Worm (Caenorhabditis elegans) whole organism, L4 larva: ENCODE measurements around the gene sdpn-1.

Experiments used
- ZK546.5 ChIP-seq, 2 experiments: sonication (generic microtip); optimal IDR thresholded peaks; 2 replicates each; lab custom pipeline; 2017; ENCODE audit warnings: missing biosample characterization in 2 of 2, missing genetic modification characterization in 2 of 2
- ces-1 ChIP-seq: fragments of 150-350 bp; sonication (generic microtip); optimal IDR thresholded peaks from 4 replicates; lab custom pipeline; 2014; ENCODE audit warnings: missing biosample characterization, missing genetic modification reagents, missing genetic modification characterization
- egl-27 ChIP-seq: sonication (generic microtip); optimal IDR thresholded peaks from 3 replicates; lab custom pipeline; 2017; ENCODE audit warnings: missing biosample characterization, missing genetic modification reagents, missing genetic modification characterization
- hlh-30 ChIP-seq: sonication (generic microtip); optimal IDR thresholded peaks from 2 replicates; lab custom pipeline; 2017; ENCODE audit warnings: antibody characterized with exemption, mild to moderate bottlenecking, missing genetic modification characterization, missing compliant biosample characterization; ENCODE audit not compliant: insufficient read depth
- lin-13 ChIP-seq: fragments of 150-350 bp; optimal IDR thresholded peaks from 2 replicates; lab custom pipeline; 2014; ENCODE audit warnings: missing biosample characterization, missing genetic modification reagents, missing genetic modification characterization
- lin-15B ChIP-seq: fragments of 150-350 bp; sonication (generic microtip); optimal IDR thresholded peaks from 3 replicates; lab custom pipeline; 2014; ENCODE audit warnings: missing biosample characterization, missing genetic modification characterization
- lsy-2 ChIP-seq, 2 experiments: fragments of 150-350 bp in 1 of 2; sonication (generic microtip) in 1 of 2; optimal IDR thresholded peaks; 2 replicates each; lab custom pipeline; 2014 to 2017; ENCODE audit warnings: missing biosample characterization in 2 of 2, missing genetic modification characterization in 2 of 2
- mdl-1 ChIP-seq, 2 experiments: fragments of 150-350 bp in 1 of 2; sonication (generic microtip) in 1 of 2; optimal IDR thresholded peaks; 2 replicates each; lab custom pipeline; 2014 to 2017; ENCODE audit warnings: missing biosample characterization in 2 of 2, missing genetic modification characterization in 2 of 2
- mxl-2 ChIP-seq: fragments of 200-800 bp; sonication (Bioruptor generic); conservative IDR thresholded peaks from 2 replicates; pipeline ENCODE4 v1.3.6; 2022; ENCODE audit warnings: missing genetic modification reagents, missing genetic modification characterization, missing compliant biosample characterization
- pha-4 ChIP-seq, 2 experiments: fragments of 150-350 bp in 1 of 2; fragments of 200-800 bp in 1 of 2; sonication (Bioruptor generic) in 1 of 2; IDR thresholded peaks in 1 of 2; optimal IDR thresholded peaks in 1 of 2; 2 replicates each; pipeline versions ENCODE4 v1.3.6 to Lab custom; 2014 to 2022; ENCODE audit warnings: missing genetic modification characterization in 2 of 2, missing genetic modification reagents in 2 of 2, missing biosample characterization in 1 of 2, missing compliant biosample characterization in 1 of 2
- zag-1 ChIP-seq: fragments of 150-350 bp; optimal IDR thresholded peaks from 2 replicates; lab custom pipeline; 2014; ENCODE audit warnings: missing biosample characterization, missing genetic modification characterization
- ztf-11 ChIP-seq: fragments of 150-350 bp; optimal IDR thresholded peaks from 2 replicates; lab custom pipeline; 2014; ENCODE audit warnings: missing biosample characterization, missing genetic modification characterization

ce11 chrX:7975741-7976140, 22.3 kb downstream of the sdpn-1 start:
- no peak for TF ChIP-seq ztf-11 (tag; lab: Kevin White, UChicago)
- TF ChIP-seq ces-1 (GFP tag; lab: Kevin White, UChicago): no peak
- no peak for TF ChIP-seq lin-15B
- no peak for TF ChIP-seq lsy-2 (tag; optimal IDR thresholded peaks at IDR 0.05; lab: Kevin White, UChicago)
- no peak for TF ChIP-seq mxl-2 (GFP tag; lab: Robert Waterston, UW)
- TF ChIP-seq lin-13 (GFP tag; lab: Kevin White, UChicago): no peak
- TF ChIP-seq mdl-1 (tag; optimal IDR thresholded peaks at IDR 0.05; lab: Kevin White, UChicago): no peak
- no peak for TF ChIP-seq zag-1 (tag; lab: Kevin White, UChicago)
- no peak for TF ChIP-seq pha-4 (GFP tag; IDR thresholded peaks at IDR 0.05; lab: Robert Waterston, UW)
- TF ChIP-seq pha-4 (tag; optimal IDR thresholded peaks at IDR 0.05; lab: Kevin White, UChicago): no peak
- no peak for TF ChIP-seq hlh-30
- TF ChIP-seq egl-27 (tag; lab: Kevin White, UChicago): no peak
- TF ChIP-seq ZK546.5 (tag; optimal IDR thresholded peaks at IDR 0.05; lab: Kevin White, UChicago): no peak
